Worm (Caenorhabditis elegans) whole organism, L4 larva: ENCODE measurements around the gene B0513.90.

Experiments
- D1046.2 ChIP-seq: fragments of 200-800 bp; sonication (Bioruptor generic); IDR thresholded peaks from 2 replicates; pipeline ENCODE4 v1.3.6; 2022; ENCODE audit warnings: missing genetic modification characterization, missing compliant biosample characterization
- F10B5.3 ChIP-seq: sonication (generic microtip); optimal IDR thresholded peaks from 2 replicates; lab custom pipeline; 2016; ENCODE audit warnings: mild to moderate bottlenecking, missing genetic modification characterization, missing compliant biosample characterization
- F37D6.2 ChIP-seq: sonication (generic microtip); optimal IDR thresholded peaks from 2 replicates; lab custom pipeline; 2016; ENCODE audit warnings: mild to moderate bottlenecking, missing genetic modification characterization, missing compliant biosample characterization
- F44E2.7 ChIP-seq: fragments of 200-800 bp; sonication (Bioruptor generic); IDR thresholded peaks from 2 replicates; pipeline ENCODE4 v2.1.2; 2022; ENCODE audit warnings: missing genetic modification characterization, missing compliant biosample characterization
- T26A8.4 ChIP-seq: fragments of 200-800 bp; sonication (Bioruptor generic); IDR thresholded peaks from 2 replicates; pipeline ENCODE4 v1.3.6; 2022; ENCODE audit warnings: missing genetic modification characterization, missing compliant biosample characterization
- Y105C5A.15 ChIP-seq: fragments of 200-800 bp; sonication (Bioruptor generic); IDR thresholded peaks from 2 replicates; pipeline ENCODE4 v1.3.6; 2022; ENCODE audit warnings: missing genetic modification characterization, missing compliant biosample characterization
- ZK337.2 ChIP-seq: fragments of 200-800 bp; sonication (Bioruptor generic); IDR thresholded peaks from 2 replicates; pipeline ENCODE4 v1.3.6; 2022; ENCODE audit warnings: missing genetic modification reagents, missing genetic modification characterization, missing compliant biosample characterization
- ZK546.5 ChIP-seq, 2 experiments: sonication (generic microtip); optimal IDR thresholded peaks; 2 replicates each; lab custom pipeline; 2017; ENCODE audit warnings: missing biosample characterization in 2 of 2, missing genetic modification characterization in 2 of 2
- arid-1 ChIP-seq: fragments of 200-800 bp; sonication (Bioruptor generic); conservative IDR thresholded peaks from 2 replicates; pipeline ENCODE4 v1.3.6; 2022; ENCODE audit warnings: missing genetic modification reagents, missing genetic modification characterization, missing compliant biosample characterization
- ceh-28 ChIP-seq: fragments of 150-350 bp; optimal IDR thresholded peaks from 2 replicates; lab custom pipeline; 2014; ENCODE audit warnings: missing biosample characterization, missing genetic modification reagents, missing genetic modification characterization
- ceh-32 ChIP-seq: sonication (generic microtip); optimal IDR thresholded peaks from 2 replicates; lab custom pipeline; 2016; ENCODE audit warnings: mild to moderate bottlenecking, missing genetic modification characterization, missing compliant biosample characterization; ENCODE audit not compliant: poor library complexity
- ctbp-1 ChIP-seq: fragments of 200-800 bp; sonication (Bioruptor generic); IDR thresholded peaks from 2 replicates; pipeline ENCODE4 v1.3.6; 2022; ENCODE audit warnings: missing genetic modification reagents, missing genetic modification characterization, missing compliant biosample characterization
- daf-12 ChIP-seq: fragments of 150-350 bp; optimal IDR thresholded peaks from 2 replicates; lab custom pipeline; 2014; ENCODE audit warnings: missing biosample characterization, missing genetic modification reagents, missing genetic modification characterization
- dmd-6 ChIP-seq: fragments of 200-800 bp; sonication (Bioruptor generic); IDR thresholded peaks from 2 replicates; pipeline ENCODE4 v1.3.6; 2022; ENCODE audit warnings: missing genetic modification reagents, missing genetic modification characterization, missing compliant biosample characterization
- dmd-8 ChIP-seq: fragments of 200-800 bp; sonication (Bioruptor generic); IDR thresholded peaks from 2 replicates; pipeline ENCODE4 v1.3.6; 2022; ENCODE audit warnings: missing genetic modification characterization, missing compliant biosample characterization
- dpl-1 ChIP-seq: fragments of 150-350 bp; optimal IDR thresholded peaks from 2 replicates; lab custom pipeline; 2014; ENCODE audit warnings: missing biosample characterization, missing genetic modification reagents, missing genetic modification characterization
- duxl-1 ChIP-seq: sonication (generic microtip); optimal IDR thresholded peaks from 2 replicates; lab custom pipeline; 2016; ENCODE audit warnings: mild to moderate bottlenecking, missing genetic modification characterization, moderate library complexity, missing compliant biosample characterization; ENCODE audit not compliant: poor library complexity
- egl-27 ChIP-seq: sonication (generic microtip); optimal IDR thresholded peaks from 3 replicates; lab custom pipeline; 2017; ENCODE audit warnings: missing biosample characterization, missing genetic modification reagents, missing genetic modification characterization
- hif-1 ChIP-seq, 2 experiments: sonication (generic microtip); optimal IDR thresholded peaks; 2 replicates each; lab custom pipeline; 2016 to 2017; ENCODE audit warnings: missing compliant biosample characterization in 2 of 2, missing genetic modification characterization in 2 of 2, missing genetic modification reagents in 2 of 2, missing genotype in 2 of 2, mild to moderate bottlenecking in 1 of 2
- hlh-11 ChIP-seq: fragments of 200-800 bp; sonication (Bioruptor generic); optimal IDR thresholded peaks from 2 replicates; lab custom pipeline; 2018; ENCODE audit warnings: mild to moderate bottlenecking, missing genetic modification characterization, missing compliant biosample characterization
- hlh-30 ChIP-seq: sonication (generic microtip); optimal IDR thresholded peaks from 2 replicates; lab custom pipeline; 2017; ENCODE audit warnings: antibody characterized with exemption, mild to moderate bottlenecking, missing genetic modification characterization, missing compliant biosample characterization; ENCODE audit not compliant: insufficient read depth
- jun-1 ChIP-seq: fragments of 150-350 bp; optimal IDR thresholded peaks from 2 replicates; lab custom pipeline; 2014; ENCODE audit warnings: missing biosample characterization, missing genetic modification reagents, missing genetic modification characterization
- lin-38 ChIP-seq: fragments of 200-800 bp; sonication (Bioruptor generic); IDR thresholded peaks from 2 replicates; pipeline ENCODE4 v1.3.6; 2022; ENCODE audit warnings: missing genetic modification reagents, missing genetic modification characterization, missing compliant biosample characterization
- madf-5 ChIP-seq, 2 experiments: fragments of 200-800 bp; sonication (Bioruptor generic); IDR thresholded peaks; 2 replicates each; pipeline ENCODE4 v1.3.6; 2022; ENCODE audit warnings: missing compliant biosample characterization in 2 of 2, missing genetic modification characterization in 2 of 2
- mes-2 ChIP-seq: sonication (generic microtip); optimal IDR thresholded peaks from 2 replicates; lab custom pipeline; 2016; ENCODE audit warnings: missing genotype, mild to moderate bottlenecking, missing genetic modification characterization, missing compliant biosample characterization; ENCODE audit not compliant: poor library complexity, severe bottlenecking
- mxl-2 ChIP-seq: fragments of 200-800 bp; sonication (Bioruptor generic); conservative IDR thresholded peaks from 2 replicates; pipeline ENCODE4 v1.3.6; 2022; ENCODE audit warnings: missing genetic modification reagents, missing genetic modification characterization, missing compliant biosample characterization
- mxl-3 ChIP-seq: fragments of 200-800 bp; sonication (Bioruptor generic); optimal IDR thresholded peaks from 2 replicates; lab custom pipeline; 2018; ENCODE audit warnings: mild to moderate bottlenecking, missing genetic modification characterization, missing compliant biosample characterization
- nhr-102 ChIP-seq: sonication (generic microtip); optimal IDR thresholded peaks from 2 replicates; lab custom pipeline; 2016; ENCODE audit warnings: mild to moderate bottlenecking, missing genetic modification characterization, moderate library complexity, missing compliant biosample characterization
- nhr-237 ChIP-seq: sonication (generic microtip); optimal IDR thresholded peaks from 2 replicates; lab custom pipeline; 2017; ENCODE audit warnings: missing biosample characterization, missing genetic modification characterization
- nhr-41 ChIP-seq: fragments of 200-800 bp; sonication (Bioruptor generic); IDR thresholded peaks from 2 replicates; pipeline ENCODE4 v1.3.6; 2022; ENCODE audit warnings: missing genetic modification reagents, missing genetic modification characterization, missing compliant biosample characterization
- nhr-42 ChIP-seq: fragments of 200-800 bp; sonication (Bioruptor generic); IDR thresholded peaks from 2 replicates; pipeline ENCODE4 v1.3.6; 2022; ENCODE audit warnings: missing genetic modification characterization, missing compliant biosample characterization
- php-3 ChIP-seq: fragments of 200-800 bp; sonication (Bioruptor generic); IDR thresholded peaks from 2 replicates; pipeline ENCODE4 v1.3.6; 2022; ENCODE audit warnings: missing genetic modification reagents, missing genetic modification characterization, missing compliant biosample characterization
- pqm-1 ChIP-seq: sonication (generic microtip); optimal IDR thresholded peaks from 2 replicates; lab custom pipeline; 2017; ENCODE audit warnings: missing biosample characterization, missing genetic modification characterization
- saeg-2 ChIP-seq: fragments of 200-800 bp; sonication (Bioruptor generic); IDR thresholded peaks from 2 replicates; pipeline ENCODE4 v1.3.6; 2022; ENCODE audit warnings: missing genetic modification reagents, missing genetic modification characterization, missing compliant biosample characterization
- set-16 ChIP-seq: fragments of 200-800 bp; sonication (Bioruptor generic); IDR thresholded peaks from 2 replicates; pipeline ENCODE4 v1.3.6; 2022; ENCODE audit warnings: missing genetic modification reagents, missing genetic modification characterization, missing compliant biosample characterization
- spr-3 ChIP-seq: fragments of 200-800 bp; sonication (Bioruptor generic); optimal IDR thresholded peaks from 2 replicates; lab custom pipeline; 2018; ENCODE audit warnings: mild to moderate bottlenecking, missing genetic modification characterization, missing compliant biosample characterization
- vab-7 ChIP-seq: fragments of 200-800 bp; sonication (Bioruptor generic); IDR thresholded peaks from 2 replicates; pipeline ENCODE4 v1.3.6; 2022; ENCODE audit warnings: missing genetic modification reagents, missing genetic modification characterization, missing compliant biosample characterization
- zfp-3 ChIP-seq: fragments of 200-800 bp; sonication (Bioruptor generic); conservative IDR thresholded peaks from 2 replicates; pipeline ENCODE4 v1.3.6; 2022; ENCODE audit warnings: missing genetic modification reagents, missing genetic modification characterization, missing compliant biosample characterization
- ztf-11 ChIP-seq: fragments of 150-350 bp; optimal IDR thresholded peaks from 2 replicates; lab custom pipeline; 2014; ENCODE audit warnings: missing biosample characterization, missing genetic modification characterization
- ztf-7 ChIP-seq: fragments of 150-350 bp; optimal IDR thresholded peaks from 2 replicates; lab custom pipeline; 2014; ENCODE audit warnings: missing biosample characterization, missing genetic modification characterization

B0513.90 gene

ce11 chrIV:13887408-13888163 is 20.7 kb downstream of the B0513.90 start, which contains the start of gene lin-66 (continued):
- no peak for TF ChIP-seq ztf-11 (tag; lab: Kevin White, UChicago)
- peak; percentile 8 for TF ChIP-seq nhr-237 (tag; lab: Kevin White, UChicago)
- peak; percentile 84 for TF ChIP-seq T26A8.4
- TF ChIP-seq dmd-8 = 0 out of 2 replicates have a peak, but pooled peaks have one; percentile 60
- TF ChIP-seq saeg-2 = 0 out of 2 replicates have a peak, but pooled peaks have one; percentile 14
- TF ChIP-seq hif-1 (tag; optimal IDR thresholded peaks at IDR 0.05; lab: Kevin White, UChicago) = peak; percentile 27 to 87
- TF ChIP-seq jun-1 = peak; percentile 63
- peak; percentile 22 for TF ChIP-seq duxl-1 (tag; lab: Kevin White, UChicago)
- TF ChIP-seq spr-3 (GFP tag; lab: Kevin White, UChicago) = no peak
- TF ChIP-seq ztf-7 = peak; percentile 38
- TF ChIP-seq daf-12 (tag; lab: Kevin White, UChicago) = no peak
- no peak for TF ChIP-seq zfp-3
- TF ChIP-seq Y105C5A.15 (GFP tag; lab: Robert Waterston, UW) = no peak
- TF ChIP-seq mxl-3 (GFP tag; lab: Kevin White, UChicago) = peak; percentile 84
- peak; percentile 49 for TF ChIP-seq dpl-1 (GFP tag; lab: Kevin White, UChicago)
- no peak for TF ChIP-seq ZK546.5 (tag; optimal IDR thresholded peaks at IDR 0.05; lab: Kevin White, UChicago)
- TF ChIP-seq madf-5 (GFP tag; IDR thresholded peaks at IDR 0.05; lab: Robert Waterston, UW) = 0 out of 4 replicates have a peak, but pooled peaks of 1 of the 2 experiments have one; percentile 66
- peak; percentile 63 for TF ChIP-seq F10B5.3 (tag; lab: Kevin White, UChicago)
- peak; percentile 2 for TF ChIP-seq pqm-1 (tag; lab: Kevin White, UChicago)
- TF ChIP-seq egl-27 (tag; lab: Kevin White, UChicago) = peak; percentile 59
- TF ChIP-seq nhr-42 (GFP tag; lab: Robert Waterston, UW) = peak; percentile 77
- TF ChIP-seq mxl-2 = no peak
- peak; percentile 73 for TF ChIP-seq nhr-102
- no peak for TF ChIP-seq ZK337.2
- peak; percentile 51 for TF ChIP-seq ceh-28
- peak; percentile 98 for TF ChIP-seq set-16 (GFP tag; lab: Robert Waterston, UW)
- peak; percentile 78 for TF ChIP-seq ceh-32 (tag; lab: Kevin White, UChicago)
- TF ChIP-seq nhr-41 (GFP tag; lab: Robert Waterston, UW) = 0 out of 2 replicates have a peak, but pooled peaks have one; percentile 57
- 0 out of 2 replicates have a peak, but pooled peaks have one; percentile 25 for TF ChIP-seq F44E2.7
- TF ChIP-seq hlh-30 (tag; lab: Kevin White, UChicago) = peak; percentile 87
- TF ChIP-seq lin-38 (GFP tag; lab: Robert Waterston, UW) = peak; percentile 70
- TF ChIP-seq D1046.2 (GFP tag; lab: Robert Waterston, UW) = peak; percentile 77; the same call in 1 of the 2 replicates
- TF ChIP-seq hlh-11 = peak; percentile 95
- peak; percentile 85 for TF ChIP-seq dmd-6 (GFP tag; lab: Robert Waterston, UW)
- peak; percentile 81 for TF ChIP-seq F37D6.2 (tag; lab: Kevin White, UChicago)
- TF ChIP-seq php-3 (GFP tag; lab: Robert Waterston, UW) = peak; percentile 61; the same call in 1 of the 2 replicates
- peak; percentile 63 for TF ChIP-seq mes-2
- TF ChIP-seq arid-1 (GFP tag; lab: Robert Waterston, UW) = peak; percentile 60; the same call in 1 of the 2 replicates
- TF ChIP-seq vab-7 (GFP tag; lab: Robert Waterston, UW) = peak; percentile 66
- TF ChIP-seq ctbp-1 (GFP tag; lab: Robert Waterston, UW) = peak; percentile 86
- TF ChIP-seq, all 104 proteins: peak for 64
